Fruit fly (Drosophila melanogaster) whole organism, pupa: Measurements from ENCODE around the gene Prosalpha4T1.

Experiments
- CG4496 ChIP-seq: fragments of 200-800 bp; sonication (Bioruptor generic); IDR thresholded peaks from 3 replicates; pipeline ENCODE4 v1.3.6; 2022; ENCODE audit warnings: missing biosample characterization, missing genetic modification characterization
- Ets98B ChIP-seq: fragments of 200-800 bp; sonication (Bioruptor generic); IDR thresholded peaks from 2 replicates; pipeline ENCODE4 v1.3.6; 2022; ENCODE audit warnings: missing biosample characterization, missing genetic modification characterization

- TF ChIP-seq CG4496 (GFP tag; lab: Robert Waterston, UW) (no peak), Ets98B (GFP tag; lab: Robert Waterston, UW) (no peak)
Observed at dm6 chr3R:20796949-20797348, 48.1 kb upstream of the Prosalpha4T1 start.
